Worm (Caenorhabditis elegans) whole organism, L2 larva: ENCODE data around the gene hpo-39.

Experiments
- F13H6.1 ChIP-seq: sonication (generic microtip); optimal IDR thresholded peaks from 2 replicates; lab custom pipeline; 2016; ENCODE audit warnings: missing genetic modification characterization, missing compliant biosample characterization
- R02D3.7 ChIP-seq: fragments of 150-350 bp; optimal IDR thresholded peaks from 2 replicates; lab custom pipeline; 2014; ENCODE audit warnings: missing biosample characterization, missing genetic modification characterization
- Y55F3AM.14 ChIP-seq: fragments of 200-800 bp; sonication (Bioruptor generic); optimal IDR thresholded peaks from 2 replicates; lab custom pipeline; 2018; ENCODE audit warnings: mild to moderate bottlenecking, missing genetic modification characterization, missing compliant biosample characterization
- ZK546.5 ChIP-seq: sonication (generic microtip); optimal IDR thresholded peaks from 2 replicates; lab custom pipeline; 2017; ENCODE audit warnings: missing biosample characterization, missing genetic modification characterization
- alr-1 ChIP-seq: fragments of 150-350 bp; optimal IDR thresholded peaks from 2 replicates; lab custom pipeline; 2014; ENCODE audit warnings: missing biosample characterization, missing genetic modification characterization
- aly-2 ChIP-seq: fragments of 150-350 bp; optimal IDR thresholded peaks from 2 replicates; lab custom pipeline; 2014; ENCODE audit warnings: missing biosample characterization, missing genetic modification characterization
- ama-1 ChIP-seq: fragments of 150-350 bp; optimal IDR thresholded peaks from 2 replicates; lab custom pipeline; 2018; ENCODE audit warnings: inconsistent platforms
- ceh-82 ChIP-seq: fragments of 150-350 bp; optimal IDR thresholded peaks from 2 replicates; lab custom pipeline; 2014; ENCODE audit warnings: missing biosample characterization, missing genetic modification characterization
- crh-2 ChIP-seq: sonication (generic microtip); optimal IDR thresholded peaks from 2 replicates; lab custom pipeline; 2017; ENCODE audit warnings: missing biosample characterization, missing genetic modification characterization
- dmd-4 ChIP-seq: sonication (generic microtip); optimal IDR thresholded peaks from 2 replicates; lab custom pipeline; 2017; ENCODE audit warnings: missing biosample characterization, missing genetic modification characterization
- egl-27 ChIP-seq: sonication (generic microtip); optimal IDR thresholded peaks from 3 replicates; lab custom pipeline; 2017; ENCODE audit warnings: missing biosample characterization, missing genetic modification reagents, missing genetic modification characterization
- elt-1 ChIP-seq: fragments of 150-350 bp; optimal IDR thresholded peaks from 2 replicates; lab custom pipeline; 2014; ENCODE audit warnings: missing biosample characterization, missing genetic modification characterization
- fos-1 ChIP-seq: fragments of 150-350 bp; optimal IDR thresholded peaks from 2 replicates; lab custom pipeline; 2014; ENCODE audit warnings: missing biosample characterization, missing genetic modification characterization
- gmeb-1 ChIP-seq: fragments of 150-350 bp; optimal IDR thresholded peaks from 2 replicates; lab custom pipeline; 2014; ENCODE audit warnings: missing biosample characterization, missing genetic modification characterization
- lin-11 ChIP-seq: fragments of 150-350 bp; sonication (generic microtip); optimal IDR thresholded peaks from 2 replicates; lab custom pipeline; 2014; ENCODE audit warnings: missing biosample characterization, missing genetic modification characterization, inconsistent platforms, mixed read lengths
- lin-39 ChIP-seq: fragments of 150-350 bp; optimal IDR thresholded peaks from 2 replicates; lab custom pipeline; 2014; ENCODE audit warnings: missing biosample characterization, missing genetic modification reagents, missing genetic modification characterization
- lsy-2 ChIP-seq, 2 experiments: fragments of 150-350 bp in 1 of 2; sonication (generic microtip) in 1 of 2; optimal IDR thresholded peaks; 2 replicates each; lab custom pipeline; 2014 to 2017; ENCODE audit warnings: missing biosample characterization in 2 of 2, missing genetic modification characterization in 2 of 2
- mab-5 ChIP-seq: fragments of 150-350 bp; optimal IDR thresholded peaks from 2 replicates; lab custom pipeline; 2014; ENCODE audit warnings: missing biosample characterization, missing genetic modification characterization
- mbf-1 ChIP-seq: sonication (generic microtip); optimal IDR thresholded peaks from 2 replicates; lab custom pipeline; 2017; ENCODE audit warnings: missing biosample characterization, missing genetic modification characterization
- nhr-10 ChIP-seq: sonication (generic microtip); optimal IDR thresholded peaks from 2 replicates; lab custom pipeline; 2017; ENCODE audit warnings: missing biosample characterization, missing genetic modification characterization
- nhr-129 ChIP-seq: fragments of 150-350 bp; optimal IDR thresholded peaks from 2 replicates; lab custom pipeline; 2014; ENCODE audit warnings: missing biosample characterization, missing genetic modification characterization
- nhr-21 ChIP-seq: fragments of 150-350 bp; optimal IDR thresholded peaks from 2 replicates; lab custom pipeline; 2014; ENCODE audit warnings: missing biosample characterization, missing genetic modification characterization
- nhr-23 ChIP-seq: fragments of 150-350 bp; optimal IDR thresholded peaks from 2 replicates; lab custom pipeline; 2014; ENCODE audit warnings: missing biosample characterization, missing genetic modification reagents, missing genetic modification characterization
- nhr-237 ChIP-seq: fragments of 150-350 bp; optimal IDR thresholded peaks from 2 replicates; lab custom pipeline; 2014; ENCODE audit warnings: missing biosample characterization, missing genetic modification characterization
- nhr-25 ChIP-seq: fragments of 150-350 bp; sonication (generic microtip); optimal IDR thresholded peaks from 3 replicates; lab custom pipeline; 2014; ENCODE audit warnings: missing biosample characterization, missing genetic modification characterization
- nhr-6 ChIP-seq: fragments of 150-350 bp; optimal IDR thresholded peaks from 2 replicates; lab custom pipeline; 2014; ENCODE audit warnings: missing biosample characterization, missing genetic modification characterization
- nhr-77 ChIP-seq: fragments of 150-350 bp; optimal IDR thresholded peaks from 2 replicates; lab custom pipeline; 2014; ENCODE audit warnings: missing biosample characterization, missing genetic modification characterization
- peb-1 ChIP-seq: fragments of 150-350 bp; optimal IDR thresholded peaks from 2 replicates; lab custom pipeline; 2014; ENCODE audit warnings: missing biosample characterization, missing genetic modification characterization
- skn-1 ChIP-seq: sonication (generic microtip); optimal IDR thresholded peaks from 2 replicates; lab custom pipeline; 2017; ENCODE audit warnings: missing biosample characterization, missing genetic modification characterization
- sma-9 ChIP-seq, 2 experiments: fragments of 150-350 bp in 1 of 2; sonication (generic microtip) in 1 of 2; optimal IDR thresholded peaks; 2 replicates each; lab custom pipeline; 2014 to 2016; ENCODE audit warnings: missing genetic modification characterization in 2 of 2, mild to moderate bottlenecking in 1 of 2, missing biosample characterization in 1 of 2, missing compliant biosample characterization in 1 of 2, missing genetic modification reagents in 1 of 2, moderate library complexity in 1 of 2
- snpc-4 ChIP-seq: fragments of 150-350 bp; optimal IDR thresholded peaks from 2 replicates; lab custom pipeline; 2014; ENCODE audit warnings: missing biosample characterization, missing genetic modification characterization
- unc-55 ChIP-seq: fragments of 150-350 bp; sonication (generic microtip); optimal IDR thresholded peaks from 3 replicates; lab custom pipeline; 2014; ENCODE audit warnings: missing biosample characterization, missing genetic modification reagents, missing genetic modification characterization
- unc-62 ChIP-seq: fragments of 150-350 bp; optimal IDR thresholded peaks from 2 replicates; lab custom pipeline; 2014; ENCODE audit warnings: missing biosample characterization, missing genetic modification reagents, missing genetic modification characterization
- zag-1 ChIP-seq: fragments of 150-350 bp; optimal IDR thresholded peaks from 2 replicates; lab custom pipeline; 2014; ENCODE audit warnings: missing biosample characterization, missing genetic modification characterization
- ztf-1 ChIP-seq: fragments of 200-800 bp; sonication (Bioruptor generic); conservative IDR thresholded peaks from 2 replicates; pipeline ENCODE4 v1.3.6; 2022; ENCODE audit warnings: missing genetic modification characterization, missing compliant biosample characterization
- ztf-11 ChIP-seq: sonication (generic microtip); optimal IDR thresholded peaks from 2 replicates; lab custom pipeline; 2017; ENCODE audit warnings: missing biosample characterization, missing genetic modification characterization
- ztf-4 ChIP-seq: fragments of 150-350 bp; optimal IDR thresholded peaks from 2 replicates; lab custom pipeline; 2014; ENCODE audit warnings: missing biosample characterization, missing genetic modification characterization

The hpo-39 gene

ce11 chrV:4598489-4598888 is 24.8 kb upstream of the hpo-39 start:
- TF ChIP-seq gmeb-1 (tag; lab: Kevin White, UChicago), result peak; percentile 27
- TF ChIP-seq R02D3.7 (tag; lab: Kevin White, UChicago), result no peak
- TF ChIP-seq fos-1 (tag; lab: Kevin White, UChicago), result peak; percentile 62
- no peak for TF ChIP-seq elt-1 (tag; lab: Kevin White, UChicago)
- no peak for TF ChIP-seq F13H6.1 (tag; lab: Kevin White, UChicago)
- TF ChIP-seq, all 48 proteins: peak for 2

- TF ChIP-seq nhr-25 (no peak), sma-9 (GFP tag; optimal IDR thresholded peaks at IDR 0.05; lab: Kevin White, UChicago) (no peak), sma-9 (tag; optimal IDR thresholded peaks at IDR 0.05; lab: Kevin White, UChicago) (no peak), ztf-1 (GFP tag; lab: Robert Waterston, UW) (no peak), nhr-6 (no peak), unc-62 (GFP tag; lab: Kevin White, UChicago) (no peak), lin-39 (no peak), nhr-23 (no peak), dmd-4 (tag; lab: Kevin White, UChicago) (no peak), snpc-4 (tag; lab: Kevin White, UChicago) (no peak), mab-5 (tag; lab: Kevin White, UChicago) (no peak), mbf-1 (tag; lab: Kevin White, UChicago) (no peak), Y55F3AM.14 (GFP tag; lab: Kevin White, UChicago) (no peak), nhr-237 (no peak), lin-11 (tag; lab: Kevin White, UChicago) (no peak), ceh-82 (tag; lab: Kevin White, UChicago) (no peak), aly-2 (tag; lab: Kevin White, UChicago) (no peak), alr-1 (tag; lab: Kevin White, UChicago) (no peak), ztf-11 (tag; lab: Kevin White, UChicago) (no peak), zag-1 (tag; lab: Kevin White, UChicago) (no peak)
These were observed 17.1 kb upstream of the hpo-39 start for ce11 chrV:4590791-4591190.

ce11 chrV:4585009-4585408 is 11.3 kb upstream of the hpo-39 start, which contains the start of gene Y61A9LA.1:
Y61A9LA.1 (plus strand) TSS chrV:4585309.
- TF ChIP-seq ztf-4 (tag; lab: Kevin White, UChicago) (no peak), skn-1 (tag; lab: Kevin White, UChicago) (no peak), elt-1 (tag; lab: Kevin White, UChicago) (no peak), egl-27 (tag; lab: Kevin White, UChicago) (no peak), lsy-2 (tag; optimal IDR thresholded peaks at IDR 0.05; lab: Kevin White, UChicago) (no peak), F13H6.1 (tag; lab: Kevin White, UChicago) (no peak), lin-39 (no peak), crh-2 (tag; lab: Kevin White, UChicago) (no peak), ztf-1 (GFP tag; lab: Robert Waterston, UW) (no peak), ceh-82 (tag; lab: Kevin White, UChicago) (no peak), zag-1 (tag; lab: Kevin White, UChicago) (no peak), nhr-25 (no peak), nhr-21 (tag; lab: Kevin White, UChicago) (no peak), unc-62 (GFP tag; lab: Kevin White, UChicago) (no peak), alr-1 (tag; lab: Kevin White, UChicago) (no peak), unc-55 (GFP tag; lab: Kevin White, UChicago) (no peak), nhr-129 (no peak), lin-11 (tag; lab: Kevin White, UChicago) (no peak), nhr-77 (tag; lab: Kevin White, UChicago) (no peak), peb-1 (tag; lab: Kevin White, UChicago) (no peak)
- TF ChIP-seq, all 48 proteins: peak for 0

- TF ChIP-seq R02D3.7 (tag; lab: Kevin White, UChicago), result no peak
- TF ChIP-seq ZK546.5 (tag; lab: Kevin White, UChicago), result no peak
- TF ChIP-seq nhr-23, result no peak
- TF ChIP-seq nhr-10 (tag; lab: Kevin White, UChicago), result no peak
- no peak for TF ChIP-seq skn-1 (tag; lab: Kevin White, UChicago)
- TF ChIP-seq Y55F3AM.14 (GFP tag; lab: Kevin White, UChicago), result no peak
- TF ChIP-seq elt-1 (tag; lab: Kevin White, UChicago), result no peak
- no peak for TF ChIP-seq ama-1 (lab: Kevin White, UChicago)
- no peak for TF ChIP-seq gmeb-1 (tag; lab: Kevin White, UChicago)
- no peak for TF ChIP-seq lin-39
- TF ChIP-seq nhr-237, result no peak
These were observed 6.9 kb upstream of the hpo-39 start for ce11 chrV:4580594-4580993.
